Fruit fly (Drosophila melanogaster): ENCODE measurements around the gene CG7131.

The CG7131 gene

DNA sequence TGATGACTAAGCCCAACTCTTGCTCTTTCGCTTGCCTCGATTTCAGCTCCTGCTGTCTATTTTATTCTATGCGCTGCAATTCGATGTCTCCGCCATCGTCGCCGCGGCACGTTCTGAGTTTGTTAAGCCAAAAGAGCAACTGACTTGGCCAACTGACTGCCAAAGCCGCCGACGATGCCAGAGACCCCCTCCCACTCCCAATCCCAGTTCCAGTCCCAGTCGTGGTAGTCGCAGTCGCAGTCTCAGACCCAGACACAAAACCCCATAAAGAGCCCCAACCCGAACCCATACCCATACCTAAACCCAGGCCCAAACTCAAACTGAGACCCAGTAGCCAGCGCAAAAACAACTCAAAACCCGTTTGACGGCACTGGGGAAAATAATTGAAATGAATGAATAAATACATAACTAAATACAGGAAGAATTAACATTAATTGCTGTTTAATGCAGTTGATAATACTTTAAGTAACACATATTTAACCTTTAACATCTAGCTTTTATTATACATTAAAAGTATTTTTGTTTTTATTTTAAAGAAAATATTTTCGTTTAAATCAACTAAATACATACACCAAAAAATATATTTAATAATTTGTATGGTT is 22.3 kb upstream of the CG7131 start (continued):
- TF ChIP-seq CG18476 (GFP tag; optimal IDR thresholded peaks at IDR 0.05): no peak

DNA sequence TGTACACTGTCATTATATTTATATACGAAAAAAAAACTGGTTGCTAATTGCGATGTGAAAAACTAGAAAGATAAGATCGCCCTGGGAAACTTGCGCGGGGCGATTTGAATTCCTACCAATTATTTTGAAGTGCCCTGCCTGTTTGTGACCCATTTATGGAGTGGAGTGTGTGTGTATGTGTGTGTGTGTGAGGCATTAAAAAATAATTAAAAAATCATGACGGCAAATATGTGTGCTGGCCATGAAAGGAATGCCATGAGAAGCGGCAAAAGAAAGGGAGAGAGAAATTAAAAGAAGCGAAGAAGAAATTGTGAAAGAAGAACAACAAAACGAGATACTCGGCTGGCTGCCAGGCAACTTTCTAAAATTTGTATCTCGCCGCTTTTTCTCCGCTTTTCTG is 21.3 kb upstream of the CG7131 start:
- no peak for TF ChIP-seq Kr (GFP tag; optimal IDR thresholded peaks at IDR 0.05)
- TF ChIP-seq fu2 (GFP tag; optimal IDR thresholded peaks at IDR 0.05): no peak
- TF ChIP-seq pum (GFP tag; optimal IDR thresholded peaks at IDR 0.05): no peak
- TF ChIP-seq CG7372 (GFP tag; IDR thresholded peaks at IDR 0.05): no peak
- TF ChIP-seq CkIIα-i1 (GFP tag; IDR thresholded peaks at IDR 0.05): no peak
- no peak for TF ChIP-seq pzg (GFP tag; optimal IDR thresholded peaks at IDR 0.05)
- no peak for TF ChIP-seq CG14014 (GFP tag; IDR thresholded peaks at IDR 0.05)
- TF ChIP-seq sd (tag; optimal IDR thresholded peaks at IDR 0.05): peak; percentile 75
- TF ChIP-seq zen (tag; optimal IDR thresholded peaks at IDR 0.05): peak; percentile 26
- TF ChIP-seq hb (GFP tag; IDR thresholded peaks at IDR 0.05; ENCODE audit: partially characterized antibody): no peak
- no peak for TF ChIP-seq h (optimal IDR thresholded peaks at IDR 0.05)
- no peak for TF ChIP-seq CG17612 (GFP tag; IDR thresholded peaks at IDR 0.05)
- no peak for TF ChIP-seq YL-1 (GFP tag; optimal IDR thresholded peaks at IDR 0.05)
- no peak for TF ChIP-seq Dp (GFP tag; optimal IDR thresholded peaks at IDR 0.05)
- peak; percentile 16 for TF ChIP-seq sens (GFP tag)
- TF ChIP-seq CG14710 (tag; optimal IDR thresholded peaks at IDR 0.05): no peak
- TF ChIP-seq cg (GFP tag; optimal IDR thresholded peaks at IDR 0.05): peak; percentile 22
- TF ChIP-seq mam (GFP tag; optimal IDR thresholded peaks at IDR 0.05): no peak
- TF ChIP-seq CG42726 (GFP tag; IDR thresholded peaks at IDR 0.05; ENCODE audit: partially characterized antibody): no peak
- TF ChIP-seq phol (tag; optimal IDR thresholded peaks at IDR 0.05): no peak
- peak; percentile 61 for TF ChIP-seq Med (GFP tag)

DNA sequence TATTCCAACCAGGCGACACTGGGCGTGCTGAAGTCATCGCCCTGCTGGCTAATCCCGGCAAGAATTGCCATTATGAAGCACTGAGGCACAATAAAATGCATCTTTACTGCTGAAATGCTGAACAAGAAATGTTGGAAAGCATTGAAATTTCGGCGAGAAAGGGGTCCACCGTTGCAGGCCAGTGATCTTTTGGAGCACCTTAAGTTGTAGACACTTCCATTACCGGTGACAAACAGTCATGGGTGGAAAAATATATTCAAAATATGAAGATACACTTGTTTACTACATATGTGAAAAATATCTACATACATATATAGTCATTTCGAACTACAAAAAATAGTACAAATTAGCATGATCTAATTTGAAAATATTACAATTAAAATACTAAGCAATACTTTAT is 14.2 kb upstream of the CG7131 start, which contains the start of gene CG7126:
Gene CG7126, minus strand, starts transcription at position 101 of the 400 bp plus-strand sequence.
- 0 out of 2 replicates have a peak, but pooled peaks have one; percentile 20 for TF ChIP-seq CG5953 (GFP tag; IDR thresholded peaks at IDR 0.05)
- TF ChIP-seq CG7928 (GFP tag; optimal IDR thresholded peaks at IDR 0.05): no peak
- peak; percentile 13 for TF ChIP-seq CG11504 (tag; optimal IDR thresholded peaks at IDR 0.05)
- TF ChIP-seq grau (tag; optimal IDR thresholded peaks at IDR 0.05): no peak
- peak; percentile 6 for TF ChIP-seq CG10979 (tag; optimal IDR thresholded peaks at IDR 0.05)
- no peak for TF ChIP-seq Abd-B (GFP tag; optimal IDR thresholded peaks at IDR 0.05)
- TF ChIP-seq CG9876 (GFP tag; optimal IDR thresholded peaks at IDR 0.05): no peak
- TF ChIP-seq amos (GFP tag; IDR thresholded peaks at IDR 0.05; ENCODE audit: partially characterized antibody): no peak
- TF ChIP-seq ase (GFP tag; IDR thresholded peaks at IDR 0.05): no peak
- no peak for TF ChIP-seq CG8290 (GFP tag; optimal IDR thresholded peaks at IDR 0.05)
- no peak for TF ChIP-seq CG8290 (tag; optimal IDR thresholded peaks at IDR 0.05)

DNA sequence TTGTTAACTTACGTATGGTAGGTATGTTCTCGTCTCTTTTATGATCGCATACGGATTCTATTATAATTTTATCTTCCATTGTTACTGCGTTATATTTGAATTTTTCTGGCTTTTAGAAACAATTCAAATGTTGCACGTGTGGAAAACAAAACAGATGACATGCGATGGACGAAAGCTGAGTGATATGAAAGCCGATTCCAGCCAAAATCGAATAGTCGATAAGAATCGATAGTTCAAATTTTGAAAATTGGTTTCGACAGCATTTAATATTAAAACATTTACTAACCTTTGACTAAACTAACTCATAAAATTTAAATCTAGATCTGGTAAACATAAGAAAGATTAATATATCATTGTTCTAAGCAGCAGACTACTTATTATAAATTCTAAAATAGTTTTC is 13.0 kb upstream of the CG7131 start, which contains the start of gene Polr1E:
Gene Polr1E, minus strand, starts transcription at position 160 of the 400 bp plus-strand sequence.
- TF ChIP-seq Drgx (GFP tag; IDR thresholded peaks at IDR 0.05) (no peak), dati (GFP tag; IDR thresholded peaks at IDR 0.05) (no peak), Awh (GFP tag; IDR thresholded peaks at IDR 0.05) (no peak), Six4 (GFP tag; optimal IDR thresholded peaks at IDR 0.05) (no peak), Bteb2 (GFP tag; optimal IDR thresholded peaks at IDR 0.05) (no peak), Ada2b (GFP tag; IDR thresholded peaks at IDR 0.05) (no peak), chm (GFP tag; IDR thresholded peaks at IDR 0.05) (peak; percentile 26; the same call in 1 of the 2 replicates), Poxn (GFP tag; IDR thresholded peaks at IDR 0.05) (no peak), Dek (tag; optimal IDR thresholded peaks at IDR 0.05) (no peak), nom (GFP tag; optimal IDR thresholded peaks at IDR 0.05) (no peak), Neu2 (GFP tag; optimal IDR thresholded peaks at IDR 0.05; ENCODE audit: borderline replicate concordance) (no peak), ase (GFP tag; IDR thresholded peaks at IDR 0.05) (no peak), amos (GFP tag; IDR thresholded peaks at IDR 0.05; ENCODE audit: partially characterized antibody) (peak; percentile 64), toy (GFP tag; IDR thresholded peaks at IDR 0.05) (no peak), Dad (GFP tag; optimal IDR thresholded peaks at IDR 0.05) (no peak), CG32772 (GFP tag; IDR thresholded peaks at IDR 0.05) (no peak), gcm (GFP tag; optimal IDR thresholded peaks at IDR 0.05) (no peak), cato (GFP tag; optimal IDR thresholded peaks at IDR 0.05; ENCODE audit: borderline replicate concordance) (no peak)

Measured in whole organism, embryonic.